Worm (Caenorhabditis elegans) whole organism, L4 larva: ENCODE measurements around the gene ZK596.3.

Source experiments
- T26A8.4 ChIP-seq: fragments of 200-800 bp; sonication (Bioruptor generic); IDR thresholded peaks from 2 replicates; pipeline ENCODE4 v1.3.6; 2022; ENCODE audit warnings: missing genetic modification characterization, missing compliant biosample characterization
- jun-1 ChIP-seq: fragments of 150-350 bp; optimal IDR thresholded peaks from 2 replicates; lab custom pipeline; 2014; ENCODE audit warnings: missing biosample characterization, missing genetic modification reagents, missing genetic modification characterization
- nhr-11 ChIP-seq: fragments of 150-350 bp; optimal IDR thresholded peaks from 2 replicates; lab custom pipeline; 2014; ENCODE audit warnings: missing biosample characterization, missing genetic modification characterization
- nhr-111 ChIP-seq: fragments of 200-800 bp; sonication (Bioruptor generic); optimal IDR thresholded peaks from 2 replicates; lab custom pipeline; 2018; ENCODE audit warnings: mild to moderate bottlenecking, missing genetic modification characterization, missing compliant biosample characterization
- nhr-25 ChIP-seq: sonication (generic microtip); optimal IDR thresholded peaks from 2 replicates; lab custom pipeline; 2017; ENCODE audit warnings: missing genetic modification characterization, mild to moderate bottlenecking, missing compliant biosample characterization, antibody characterized with exemption, moderate library complexity, borderline replicate concordance; ENCODE audit not compliant: insufficient read depth
- snpc-4 ChIP-seq: fragments of 150-350 bp; optimal IDR thresholded peaks from 2 replicates; lab custom pipeline; 2014; ENCODE audit warnings: missing biosample characterization, missing genetic modification characterization
- unc-62 ChIP-seq, 3 experiments: fragments of 150-350 bp in 1 of 3; sonication (generic microtip); optimal IDR thresholded peaks in 2 of 3; peaks in 1 of 3; 1 replicate in 1 of 3; 2 replicates in 2 of 3; lab custom pipeline; 2014 to 2017; ENCODE audit warnings: missing biosample characterization in 3 of 3, missing genetic modification characterization in 3 of 3, missing genetic modification reagents in 3 of 3, missing genotype in 1 of 3

- TF ChIP-seq nhr-111 (GFP tag; lab: Kevin White, UChicago) (no peak), nhr-25 (tag; lab: Kevin White, UChicago) (no peak), unc-62 (GFP tag; optimal IDR thresholded peaks at IDR 0.05 in 1 of 2; lab: Kevin White, UChicago) (no peak), unc-62 (tag; optimal IDR thresholded peaks at IDR 0.05; lab: Kevin White, UChicago) (no peak), snpc-4 (tag; lab: Kevin White, UChicago) (no peak), jun-1 (tag; lab: Kevin White, UChicago) (no peak), T26A8.4 (GFP tag; lab: Robert Waterston, UW) (no peak), nhr-11 (tag; lab: Kevin White, UChicago) (no peak)
These were observed 45.3 kb upstream of the ZK596.3 start, which contains the start of gene nsph-3.1 for ce11 chrIV:10949510-10949909.
